Worm (Caenorhabditis elegans) whole organism, midembryonic: ENCODE data around the gene rict-1.

ENCODE experiments used
- T22C8.4 ChIP-seq: fragments of 200-800 bp; sonication (Bioruptor generic); IDR thresholded peaks from 2 replicates; pipeline ENCODE4 v1.3.6; 2022; ENCODE audit warnings: missing genetic modification characterization, missing compliant biosample characterization
- cog-1 ChIP-seq: sonication (generic microtip); optimal IDR thresholded peaks from 2 replicates; lab custom pipeline; 2016; ENCODE audit warnings: missing genetic modification characterization, missing compliant biosample characterization
- flt-1 ChIP-seq: fragments of 200-800 bp; sonication (Bioruptor generic); IDR thresholded peaks from 2 replicates; pipeline ENCODE4 v1.3.6; 2022; ENCODE audit warnings: missing genetic modification characterization, missing compliant biosample characterization
- klf-2 ChIP-seq: fragments of 200-800 bp; sonication (Bioruptor generic); conservative IDR thresholded peaks from 2 replicates; pipeline ENCODE4 v1.3.6; 2022; ENCODE audit warnings: missing genetic modification reagents, missing genetic modification characterization, missing compliant biosample characterization
- med-1 ChIP-seq: sonication (generic microtip); optimal IDR thresholded peaks from 2 replicates; lab custom pipeline; 2017; ENCODE audit warnings: missing genetic modification characterization, mild to moderate bottlenecking, missing compliant biosample characterization, antibody characterized with exemption, missing genetic modification reagents; ENCODE audit not compliant: insufficient read depth
- ref-1 ChIP-seq: fragments of 200-800 bp; sonication (Bioruptor generic); conservative IDR thresholded peaks from 2 replicates; pipeline ENCODE4 v1.3.6; 2022; ENCODE audit warnings: missing genetic modification reagents, missing genetic modification characterization, missing compliant biosample characterization
- tab-1 ChIP-seq: fragments of 200-800 bp; sonication (Bioruptor generic); IDR thresholded peaks from 2 replicates; pipeline ENCODE4 v1.3.6; 2022; ENCODE audit warnings: missing genetic modification characterization, missing compliant biosample characterization
- ztf-23 ChIP-seq: fragments of 200-800 bp; sonication (Bioruptor generic); IDR thresholded peaks from 2 replicates; pipeline ENCODE4 v1.3.6; 2022; ENCODE audit warnings: missing genetic modification reagents, missing genetic modification characterization, missing compliant biosample characterization
- ztf-29 ChIP-seq: fragments of 200-800 bp; sonication (Bioruptor generic); IDR thresholded peaks from 2 replicates; pipeline ENCODE4 v1.3.6; 2022; ENCODE audit warnings: missing genetic modification reagents, missing genetic modification characterization, missing compliant biosample characterization

The rict-1 gene

ce11 chrII:13116710-13117109 lies at the start of gene rict-1:
rict-1 (minus strand) TSS chrII:13116810.
- no peak for TF ChIP-seq ref-1
- TF ChIP-seq ztf-29 (GFP tag; lab: Robert Waterston, UW), result no peak
- TF ChIP-seq ztf-23, result no peak
- no peak for TF ChIP-seq flt-1 (GFP tag; lab: Robert Waterston, UW)
- TF ChIP-seq med-1, result no peak
- TF ChIP-seq tab-1 (GFP tag; lab: Robert Waterston, UW), result no peak
- no peak for TF ChIP-seq cog-1 (tag; lab: Kevin White, UChicago)
- no peak for TF ChIP-seq klf-2 (GFP tag; lab: Robert Waterston, UW)
- no peak for TF ChIP-seq T22C8.4 (GFP tag; lab: Robert Waterston, UW)

- TF ChIP-seq cog-1 (tag; lab: Kevin White, UChicago) (no peak), ztf-23 (no peak), med-1 (no peak), klf-2 (GFP tag; lab: Robert Waterston, UW) (no peak), T22C8.4 (GFP tag; lab: Robert Waterston, UW) (no peak), flt-1 (GFP tag; lab: Robert Waterston, UW) (no peak)
Measured at ce11 chrII:13165683-13166259, 49.2 kb upstream of the rict-1 start, which contains the start of gene moe-3. moe-3 (minus strand) TSS chrII:13165733.

ce11 chrII:13164062-13164461 lies 47.5 kb upstream of the rict-1 start:
- TF ChIP-seq ztf-29 (GFP tag; lab: Robert Waterston, UW) (no peak), cog-1 (tag; lab: Kevin White, UChicago) (no peak), klf-2 (GFP tag; lab: Robert Waterston, UW) (no peak), tab-1 (GFP tag; lab: Robert Waterston, UW) (no peak), T22C8.4 (GFP tag; lab: Robert Waterston, UW) (no peak), flt-1 (GFP tag; lab: Robert Waterston, UW) (no peak), ztf-23 (no peak), ref-1 (no peak), med-1 (no peak)

- TF ChIP-seq ztf-23 (no peak), ztf-29 (GFP tag; lab: Robert Waterston, UW) (no peak), T22C8.4 (GFP tag; lab: Robert Waterston, UW) (no peak), flt-1 (GFP tag; lab: Robert Waterston, UW) (no peak), tab-1 (GFP tag; lab: Robert Waterston, UW) (no peak), cog-1 (tag; lab: Kevin White, UChicago) (no peak), med-1 (no peak), klf-2 (GFP tag; lab: Robert Waterston, UW) (no peak), ref-1 (no peak)
Measured at ce11 chrII:13163009-13163408, 46.4 kb upstream of the rict-1 start.

- TF ChIP-seq cog-1 (tag; lab: Kevin White, UChicago) (no peak), tab-1 (GFP tag; lab: Robert Waterston, UW) (no peak), ztf-29 (GFP tag; lab: Robert Waterston, UW) (no peak), ref-1 (no peak), flt-1 (GFP tag; lab: Robert Waterston, UW) (no peak)
Measured at ce11 chrII:13159869-13160268, 43.3 kb upstream of the rict-1 start.

ce11 chrII:13156971-13157370 lies 40.4 kb upstream of the rict-1 start, which contains the start of the genes hpr-17 and F32A11.1:
hpr-17 (minus strand) TSS chrII:13157047.
F32A11.1 (plus strand) TSS chrII:13157329.
- TF ChIP-seq ztf-23 (0 out of 2 replicates have a peak, but pooled peaks have one; percentile 23), tab-1 (GFP tag; lab: Robert Waterston, UW) (no peak), flt-1 (GFP tag; lab: Robert Waterston, UW) (no peak), T22C8.4 (GFP tag; lab: Robert Waterston, UW) (0 out of 2 replicates have a peak, but pooled peaks have one; percentile 16), med-1 (no peak), ref-1 (no peak)

ce11 chrII:13156071-13156470 lies 39.5 kb upstream of the rict-1 start:
- no peak for TF ChIP-seq med-1
- TF ChIP-seq ztf-29 (GFP tag; lab: Robert Waterston, UW), result no peak
- no peak for TF ChIP-seq klf-2 (GFP tag; lab: Robert Waterston, UW)

ce11 chrII:13153299-13153698 lies 36.7 kb upstream of the rict-1 start, which contains the start of gene spe-18:
spe-18 (minus strand) TSS chrII:13153399.
- TF ChIP-seq cog-1 (tag; lab: Kevin White, UChicago) (no peak), flt-1 (GFP tag; lab: Robert Waterston, UW) (no peak), ref-1 (no peak), klf-2 (GFP tag; lab: Robert Waterston, UW) (no peak), ztf-23 (no peak), med-1 (no peak), T22C8.4 (GFP tag; lab: Robert Waterston, UW) (no peak)

- no peak for TF ChIP-seq ztf-23
- no peak for TF ChIP-seq cog-1 (tag; lab: Kevin White, UChicago)
- TF ChIP-seq flt-1 (GFP tag; lab: Robert Waterston, UW), result no peak
- TF ChIP-seq tab-1 (GFP tag; lab: Robert Waterston, UW), result no peak
- TF ChIP-seq T22C8.4 (GFP tag; lab: Robert Waterston, UW), result no peak
- no peak for TF ChIP-seq klf-2 (GFP tag; lab: Robert Waterston, UW)
- TF ChIP-seq ztf-29 (GFP tag; lab: Robert Waterston, UW), result no peak
- no peak for TF ChIP-seq med-1
- no peak for TF ChIP-seq ref-1
Measured at ce11 chrII:13152409-13152808, 35.8 kb upstream of the rict-1 start.

- TF ChIP-seq tab-1 (GFP tag; lab: Robert Waterston, UW), result no peak
Measured at ce11 chrII:13149965-13150364, 33.4 kb upstream of the rict-1 start.

ce11 chrII:13148247-13148646 lies 31.6 kb upstream of the rict-1 start:
- no peak for TF ChIP-seq ztf-29 (GFP tag; lab: Robert Waterston, UW)
- TF ChIP-seq ref-1, result no peak
- TF ChIP-seq ztf-23, result no peak
- TF ChIP-seq klf-2 (GFP tag; lab: Robert Waterston, UW), result no peak
- no peak for TF ChIP-seq med-1
- TF ChIP-seq T22C8.4 (GFP tag; lab: Robert Waterston, UW), result no peak
- no peak for TF ChIP-seq cog-1 (tag; lab: Kevin White, UChicago)
- no peak for TF ChIP-seq flt-1 (GFP tag; lab: Robert Waterston, UW)
